Fruit fly (Drosophila melanogaster): ENCODE results near the gene Sfp33A4.

DNA sequence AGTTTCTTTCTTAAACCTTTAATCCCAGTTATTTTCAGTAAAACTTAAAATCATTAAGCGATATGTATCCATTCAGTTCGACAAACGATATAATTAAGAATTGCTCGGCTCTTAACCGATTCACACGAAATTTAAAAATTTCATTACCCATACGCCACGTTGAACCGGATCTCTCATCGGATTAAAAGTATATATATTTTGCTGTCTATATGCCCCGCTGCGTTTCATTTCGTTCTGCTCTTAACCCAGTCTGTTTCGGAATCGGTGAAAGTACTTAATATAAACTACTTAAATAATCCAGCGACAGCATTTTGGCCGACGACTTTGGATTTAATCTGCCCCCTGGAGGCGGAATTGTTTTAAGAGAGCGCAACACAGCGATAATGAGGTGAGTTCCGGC, 16.1 kb downstream of the Sfp33A4 start, which contains the start of gene CG42751:
- no peak for TF ChIP-seq EcR (GFP tag; optimal IDR thresholded peaks at IDR 0.05)
- TF ChIP-seq Pif1A (GFP tag; optimal IDR thresholded peaks at IDR 0.05), result no peak
- TF ChIP-seq CG9948 (tag; optimal IDR thresholded peaks at IDR 0.05), result no peak
- no peak for TF ChIP-seq gl (tag; optimal IDR thresholded peaks at IDR 0.05)
- no peak for TF ChIP-seq CG10348 (GFP tag; IDR thresholded peaks at IDR 0.05)
- no peak for TF ChIP-seq CG13204 (GFP tag; optimal IDR thresholded peaks at IDR 0.05)
- no peak for TF ChIP-seq Ets98B (GFP tag; IDR thresholded peaks at IDR 0.05)
